Worm (Caenorhabditis elegans) whole organism, L4/young adult: ENCODE measurements around the gene clec-142.

ENCODE experiments used
- W03F9.2 ChIP-seq: fragments of 150-350 bp; optimal IDR thresholded peaks from 2 replicates; lab custom pipeline; 2014; ENCODE audit warnings: missing biosample characterization, missing genetic modification characterization
- dao-5 ChIP-seq: sonication (generic microtip); optimal IDR thresholded peaks from 2 replicates; lab custom pipeline; 2016; ENCODE audit warnings: missing genotype, missing genetic modification characterization, moderate library complexity, missing compliant biosample characterization
- him-1 ChIP-seq: sonication (generic microtip); optimal IDR thresholded peaks from 2 replicates; lab custom pipeline; 2016; ENCODE audit warnings: missing genotype, missing genetic modification reagents, missing genetic modification characterization, missing compliant biosample characterization

clec-142 gene

DNA sequence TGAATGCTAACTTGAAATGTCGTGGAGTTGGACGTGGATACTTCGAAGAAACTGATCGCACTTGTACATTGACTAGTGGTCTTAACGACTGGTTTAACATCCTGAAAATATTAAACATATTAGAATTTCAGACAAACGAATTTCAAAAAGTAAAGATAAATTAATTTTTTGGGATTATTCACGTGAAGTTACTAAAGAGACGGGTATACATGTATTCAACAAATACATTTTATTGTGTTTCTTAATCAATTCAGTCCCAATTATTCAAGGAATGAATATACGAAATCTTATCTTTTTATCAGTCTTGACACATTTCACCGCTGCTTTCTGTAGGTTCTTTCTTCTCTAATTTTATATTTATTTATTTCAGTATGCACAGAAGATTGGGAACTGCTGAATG lies at the start of gene clec-142, which contains the start of gene mrpl-10:
TSS of gene clec-142 (plus strand) at position 264 of the 400 bp plus-strand sequence.
TSS of gene mrpl-10 (minus strand) at position 101 of the 400 bp plus-strand sequence.
- TF ChIP-seq him-1 (no peak), dao-5 (tag; lab: Kevin White, UChicago) (no peak), W03F9.2 (tag; lab: Kevin White, UChicago) (no peak)

- TF ChIP-seq W03F9.2 (tag; lab: Kevin White, UChicago), result no peak
- TF ChIP-seq dao-5 (tag; lab: Kevin White, UChicago), result no peak
- TF ChIP-seq him-1, result no peak
Observed at ce11 chrII:8230976-8231375, 47.5 kb upstream of the clec-142 start, which contains the start of gene M110.9. Gene M110.9, plus strand, starts transcription at chrII:8231276.

DNA sequence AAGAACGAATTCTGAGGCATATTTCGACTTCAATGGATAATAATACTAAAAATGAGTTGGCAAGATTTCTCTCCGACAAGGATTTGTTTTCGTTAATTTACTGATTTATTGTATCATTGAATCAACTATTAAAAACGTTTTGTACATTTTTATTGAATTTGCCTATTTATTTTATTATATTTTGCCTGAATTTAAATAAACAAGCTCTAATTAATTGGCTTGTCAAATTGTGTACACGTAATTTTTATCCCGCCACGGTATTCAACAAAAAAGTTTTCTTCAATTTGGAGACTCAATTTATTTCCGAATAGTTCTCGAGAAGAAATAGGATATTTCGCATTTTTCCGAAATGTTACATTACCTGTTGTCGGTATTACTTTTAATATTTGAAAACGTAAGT lies 46.0 kb upstream of the clec-142 start, which contains the start of gene M110.7:
TSS of gene M110.7 (plus strand) at position 301 of the 400 bp plus-strand sequence.
- TF ChIP-seq dao-5 (tag; lab: Kevin White, UChicago), result no peak

- TF ChIP-seq dao-5 (tag; lab: Kevin White, UChicago), result no peak
- TF ChIP-seq him-1, result no peak
- TF ChIP-seq W03F9.2 (tag; lab: Kevin White, UChicago), result no peak
Observed at ce11 chrII:8238155-8238554, 40.3 kb upstream of the clec-142 start, which contains the start of gene nlp-5. Gene nlp-5, plus strand, starts transcription at chrII:8238455.

ce11 chrII:8246476-8246875 lies 32.0 kb upstream of the clec-142 start, which contains the start of gene F35C11.3:
Gene F35C11.3, plus strand, starts transcription at chrII:8246776.
- TF ChIP-seq him-1, result no peak
- TF ChIP-seq dao-5 (tag; lab: Kevin White, UChicago), result no peak

ce11 chrII:8248745-8249144 lies 29.7 kb upstream of the clec-142 start, which contains the start of the genes F35C11.2 and F35C11.4:
Gene F35C11.2, minus strand, starts transcription at chrII:8248834.
Gene F35C11.4, plus strand, starts transcription at chrII:8249004.
- no peak for TF ChIP-seq him-1
- TF ChIP-seq W03F9.2 (tag; lab: Kevin White, UChicago), result peak; percentile 4

- TF ChIP-seq dao-5 (tag; lab: Kevin White, UChicago) (no peak), him-1 (no peak), W03F9.2 (tag; lab: Kevin White, UChicago) (no peak)
Observed at ce11 chrII:8249710-8250109, 28.8 kb upstream of the clec-142 start.

DNA sequence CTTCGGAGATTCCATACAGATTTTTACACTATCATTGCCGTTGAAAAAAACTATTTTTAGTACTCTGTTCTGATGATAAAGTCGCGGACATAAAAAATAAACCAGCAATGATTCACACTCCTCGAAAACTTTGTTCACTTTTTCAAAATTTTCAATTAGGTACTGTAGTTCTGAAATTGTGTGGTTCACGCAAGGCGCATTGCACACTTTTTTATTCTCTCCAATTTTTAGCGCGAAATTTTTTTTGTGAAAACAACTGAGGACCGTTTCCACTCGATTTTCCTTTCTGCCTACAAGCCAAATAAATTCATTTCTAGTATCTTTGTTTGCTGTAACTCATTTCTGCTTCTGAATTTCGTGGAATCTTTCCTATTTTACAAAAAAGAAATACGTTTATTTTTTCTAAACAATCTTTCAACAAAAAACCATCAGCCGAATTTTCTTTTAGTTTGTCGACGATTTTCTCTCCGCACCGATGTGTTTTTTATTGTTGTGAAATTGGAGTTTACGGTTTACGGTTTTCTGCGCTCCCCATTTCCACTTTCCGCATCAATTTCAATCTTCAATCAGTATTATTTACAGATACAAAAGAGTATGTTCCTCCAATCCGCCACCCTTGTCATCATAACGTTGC lies 25.2 kb upstream of the clec-142 start, which contains the start of gene F35C11.5:
TSS of gene F35C11.5 (plus strand) at position 584 of the 634 bp plus-strand sequence.
- no peak for TF ChIP-seq W03F9.2 (tag; lab: Kevin White, UChicago)
- no peak for TF ChIP-seq him-1
- no peak for TF ChIP-seq dao-5 (tag; lab: Kevin White, UChicago)

DNA sequence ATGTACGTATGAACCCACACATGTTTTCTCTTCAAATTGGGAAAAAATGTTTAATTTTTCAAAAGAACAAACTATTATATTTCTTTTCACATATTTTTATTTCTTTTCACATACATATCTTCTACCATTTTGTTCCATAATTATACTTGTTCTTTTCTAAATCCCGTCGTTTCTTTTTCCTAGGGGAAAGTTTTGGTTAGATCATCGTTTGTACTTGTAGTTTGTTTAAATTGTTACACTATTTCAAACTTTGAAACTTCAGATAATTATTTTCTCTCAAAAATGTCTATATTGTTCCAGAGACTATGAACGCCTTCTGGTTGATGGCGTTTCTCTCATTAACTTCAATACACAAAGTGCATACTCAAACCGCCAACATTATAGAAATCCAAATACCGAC lies 22.5 kb upstream of the clec-142 start, which contains the start of gene F35C11.7:
TSS of gene F35C11.7 (plus strand) at position 301 of the 400 bp plus-strand sequence.
- TF ChIP-seq dao-5 (tag; lab: Kevin White, UChicago), result no peak
- no peak for TF ChIP-seq him-1

ce11 chrII:8259038-8259437 lies 19.4 kb upstream of the clec-142 start, which contains the start of gene F35C11.6:
Gene F35C11.6, minus strand, starts transcription at chrII:8259138.
- no peak for TF ChIP-seq dao-5 (tag; lab: Kevin White, UChicago)
- TF ChIP-seq him-1, result no peak
- TF ChIP-seq W03F9.2 (tag; lab: Kevin White, UChicago), result no peak

- TF ChIP-seq him-1 (no peak), W03F9.2 (tag; lab: Kevin White, UChicago) (no peak), dao-5 (tag; lab: Kevin White, UChicago) (no peak)
Observed at ce11 chrII:8259674-8260073, 18.8 kb upstream of the clec-142 start.

DNA sequence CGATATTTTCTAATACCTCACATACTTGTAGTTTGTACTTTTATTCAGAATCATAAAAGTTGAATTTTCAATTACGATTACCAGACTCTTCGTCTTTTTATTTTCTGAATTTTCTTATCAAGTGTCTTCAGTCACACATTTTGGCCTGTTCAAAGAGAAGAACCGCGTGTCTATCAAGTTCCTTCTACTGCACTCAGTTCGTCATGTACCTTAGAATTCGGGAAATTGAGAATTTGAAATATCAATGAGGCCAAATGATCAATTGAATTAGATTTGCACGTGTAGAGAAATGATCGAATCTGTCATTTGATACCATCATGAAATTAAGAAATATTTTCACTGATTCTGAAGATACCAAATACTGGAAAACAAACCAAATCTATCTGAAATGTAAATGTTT lies 14.9 kb upstream of the clec-142 start:
- TF ChIP-seq him-1 (no peak), dao-5 (tag; lab: Kevin White, UChicago) (no peak), W03F9.2 (tag; lab: Kevin White, UChicago) (no peak)

ce11 chrII:8264619-8265018 lies 13.9 kb upstream of the clec-142 start, which contains the start of gene srdh-1:
Gene srdh-1, plus strand, starts transcription at chrII:8264661.
- TF ChIP-seq him-1 (no peak), dao-5 (tag; lab: Kevin White, UChicago) (no peak), W03F9.2 (tag; lab: Kevin White, UChicago) (no peak)

ce11 chrII:8266559-8266958 lies 11.9 kb upstream of the clec-142 start:
- TF ChIP-seq dao-5 (tag; lab: Kevin White, UChicago) (no peak), W03F9.2 (tag; lab: Kevin White, UChicago) (no peak), him-1 (no peak)
